Fruit fly (Drosophila melanogaster): Measurements from ENCODE around the gene Cox11.
A peak's percentile ranks its signal among the peaks of the same experiment; 100 is the strongest.

Gene Cox11

DNA sequence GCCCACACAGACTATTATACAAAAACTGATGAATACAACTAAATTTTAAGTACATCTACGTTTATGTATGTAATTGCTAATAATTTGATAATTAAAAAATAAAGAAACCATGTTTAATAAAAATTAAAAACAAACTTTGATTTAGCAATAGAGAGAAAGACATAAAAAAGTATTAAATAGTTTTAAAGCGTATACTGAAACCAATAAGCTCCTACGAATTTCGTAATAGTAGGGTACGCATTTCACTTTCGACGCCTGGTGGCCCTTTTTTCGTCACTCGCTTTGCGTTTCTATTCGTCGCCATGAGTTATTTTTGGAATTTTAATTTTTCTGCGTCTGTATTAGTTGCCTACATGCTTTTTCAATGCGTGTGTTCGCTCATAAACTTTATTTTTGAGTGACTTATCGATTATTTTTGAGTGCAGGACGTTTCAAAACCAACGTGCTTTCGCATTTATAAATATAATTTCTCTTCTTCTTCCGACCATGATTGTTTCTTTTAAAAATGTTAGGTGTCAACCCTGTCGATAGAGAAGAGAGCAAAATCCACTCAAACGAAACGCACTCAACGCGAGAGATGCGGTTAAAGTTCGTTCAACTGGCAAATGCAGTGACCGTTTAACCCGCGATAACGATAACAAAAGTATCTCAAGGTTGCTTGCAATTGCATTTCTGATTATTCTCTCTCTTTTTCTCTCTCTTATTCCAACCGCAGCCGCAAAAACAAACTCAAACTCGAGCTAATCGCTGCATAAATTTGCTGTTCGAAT, 19.9 kb downstream of the Cox11 start, which contains the start of gene Oscillin (continued):
- no peak for TF ChIP-seq ac (GFP tag; optimal IDR thresholded peaks at IDR 0.05)
- no peak for TF ChIP-seq lov (optimal IDR thresholded peaks at IDR 0.05)
- peak; percentile 77; the same call in 2 of the 3 replicates for TF ChIP-seq lov (GFP tag; IDR thresholded peaks at IDR 0.05)
- TF ChIP-seq Chrac-16 (GFP tag; optimal IDR thresholded peaks at IDR 0.05): no peak
- TF ChIP-seq ci (GFP tag; IDR thresholded peaks at IDR 0.05): peak; percentile 51; the same call in 1 of the 3 replicates
- no peak for TF ChIP-seq Usf (GFP tag; optimal IDR thresholded peaks at IDR 0.05)
- TF ChIP-seq dpn (GFP tag; optimal IDR thresholded peaks at IDR 0.05): peak; percentile 61 to 65
- peak in 1 of 2 experiments; percentile 96 for TF ChIP-seq Hr78 (GFP tag; optimal IDR thresholded peaks at IDR 0.05)
- TF ChIP-seq sob (GFP tag; IDR thresholded peaks at IDR 0.05): peak; percentile 81
- TF ChIP-seq sens (GFP tag): peak; percentile 87
- TF ChIP-seq CG30403 (GFP tag; optimal IDR thresholded peaks at IDR 0.05): peak; percentile 76
- TF ChIP-seq CG8924 (tag; optimal IDR thresholded peaks at IDR 0.05): peak; percentile 84
- TF ChIP-seq unpg (GFP tag; optimal IDR thresholded peaks at IDR 0.05): peak; percentile 88
- peak; percentile 92 for TF ChIP-seq CG17829 (tag; optimal IDR thresholded peaks at IDR 0.05)
- TF ChIP-seq pum (GFP tag; optimal IDR thresholded peaks at IDR 0.05): peak; percentile 13
- no peak for TF ChIP-seq CG3163 (GFP tag; optimal IDR thresholded peaks at IDR 0.05)
- peak; percentile 92 for TF ChIP-seq CG2678 (tag; optimal IDR thresholded peaks at IDR 0.05)
- peak; percentile 100 for TF ChIP-seq Blimp-1 (GFP tag; optimal IDR thresholded peaks at IDR 0.05)
- peak; percentile 77 for TF ChIP-seq CG9215 (GFP tag; IDR thresholded peaks at IDR 0.05)
- TF ChIP-seq zf30C (GFP tag; optimal IDR thresholded peaks at IDR 0.05): no peak
- TF ChIP-seq CG12104 (GFP tag; optimal IDR thresholded peaks at IDR 0.05): peak; percentile 80
- TF ChIP-seq B-H2 (GFP tag; optimal IDR thresholded peaks at IDR 0.05): peak; percentile 41
- no peak for TF ChIP-seq Bdp1 (GFP tag; optimal IDR thresholded peaks at IDR 0.05)
- no peak for TF ChIP-seq Lhr (GFP tag; optimal IDR thresholded peaks at IDR 0.05)
- peak; percentile 93; the same call in 2 of the 3 replicates for TF ChIP-seq Opbp (GFP tag; IDR thresholded peaks at IDR 0.05; ENCODE audit: partially characterized antibody)
- peak; percentile 70 for TF ChIP-seq HmgZ (tag; optimal IDR thresholded peaks at IDR 0.05)
- TF ChIP-seq CG17328 (GFP tag; IDR thresholded peaks at IDR 0.05): peak; percentile 66
- peak; percentile 93 for TF ChIP-seq CG17361 (GFP tag; IDR thresholded peaks at IDR 0.05)
- TF ChIP-seq pfk (GFP tag; optimal IDR thresholded peaks at IDR 0.05): no peak
- TF ChIP-seq CG14667 (GFP tag; IDR thresholded peaks at IDR 0.05): peak; percentile 63
- TF ChIP-seq CG12769 (tag; optimal IDR thresholded peaks at IDR 0.05): peak; percentile 13
- 0 out of 3 replicates have a peak, but pooled peaks have one; percentile 48 for TF ChIP-seq C15 (GFP tag; IDR thresholded peaks at IDR 0.05)
- peak; percentile 89 for TF ChIP-seq CG14710 (tag; optimal IDR thresholded peaks at IDR 0.05)
- TF ChIP-seq Sox100B (GFP tag; optimal IDR thresholded peaks at IDR 0.05): peak; percentile 88
- no peak for TF ChIP-seq knrl (GFP tag; IDR thresholded peaks at IDR 0.05; ENCODE audit: partially characterized antibody)
- TF ChIP-seq ara (GFP tag; IDR thresholded peaks at IDR 0.05): peak; percentile 87
- TF ChIP-seq her (GFP tag; optimal IDR thresholded peaks at IDR 0.05): no peak
- TF ChIP-seq CG8765 (GFP tag; IDR thresholded peaks at IDR 0.05): no peak
- TF ChIP-seq dimm (GFP tag; IDR thresholded peaks at IDR 0.05): no peak
- peak; percentile 49 for TF ChIP-seq YL-1 (GFP tag; optimal IDR thresholded peaks at IDR 0.05)
- peak; percentile 88 for TF ChIP-seq CG9727 (GFP tag; optimal IDR thresholded peaks at IDR 0.05)
- TF ChIP-seq Myb (GFP tag; optimal IDR thresholded peaks at IDR 0.05): no peak
- peak; percentile 84 for TF ChIP-seq CG11456 (GFP tag; IDR thresholded peaks at IDR 0.05)
- TF ChIP-seq sr (GFP tag; IDR thresholded peaks at IDR 0.05): no peak
- peak; percentile 87 for TF ChIP-seq oc (tag; optimal IDR thresholded peaks at IDR 0.05)
- TF ChIP-seq D19A (tag; optimal IDR thresholded peaks at IDR 0.05): peak; percentile 96
- TF ChIP-seq Nf-YB (GFP tag; optimal IDR thresholded peaks at IDR 0.05): peak; percentile 76
- no peak for TF ChIP-seq gt (GFP tag; IDR thresholded peaks at IDR 0.05)
- TF ChIP-seq gsb-n (tag; optimal IDR thresholded peaks at IDR 0.05): peak; percentile 89
- peak; percentile 83 for TF ChIP-seq tap (tag; optimal IDR thresholded peaks at IDR 0.05)

All from whole organism, embryonic.